ENCODE assay signal across 2 fruit fly cellular contexts in genomic region chr2L:3881164-3881563, dm6.
TF ChIP-seq lines count a peak whose summit lies in the region.

No protein-coding gene starts in this region.

TF ChIP-seq in whole organism, embryonic, 481 proteins besides CTCF, POLR2A, EP300 and RAD21 (continued from another document and continues in another):
- TF ChIP-seq Fer1 (GFP tag; optimal IDR thresholded peaks at IDR 0.05; lab: Kevin White, UChicago): no peak
- TF ChIP-seq sc (optimal IDR thresholded peaks at IDR 0.05; lab: Kevin White, UChicago): no peak
- no peak for TF ChIP-seq sc (GFP tag; optimal IDR thresholded peaks at IDR 0.05; lab: Kevin White, UChicago)
- TF ChIP-seq fd102C (GFP tag; optimal IDR thresholded peaks at IDR 0.05; lab: Kevin White, UChicago): no peak
- TF ChIP-seq bsh (GFP tag; optimal IDR thresholded peaks at IDR 0.05; lab: Kevin White, UChicago): peak in 1 of 2 experiments; percentile 3
- TF ChIP-seq toy (GFP tag; IDR thresholded peaks at IDR 0.05; lab: Robert Waterston, UW): no peak
- no peak for TF ChIP-seq CG1602 (GFP tag; optimal IDR thresholded peaks at IDR 0.05; lab: Kevin White, UChicago)
- no peak for TF ChIP-seq ewg (GFP tag; optimal IDR thresholded peaks at IDR 0.05; lab: Kevin White, UChicago)
- no peak for TF ChIP-seq z (GFP tag; IDR thresholded peaks at IDR 0.05; lab: Robert Waterston, UW)
- TF ChIP-seq Sry-β (GFP tag; optimal IDR thresholded peaks at IDR 0.05; lab: Kevin White, UChicago): no peak
- no peak for TF ChIP-seq CG15011 (GFP tag; optimal IDR thresholded peaks at IDR 0.05; lab: Kevin White, UChicago)
- peak; percentile 66 for TF ChIP-seq Sox102F (GFP tag; optimal IDR thresholded peaks at IDR 0.05; lab: Kevin White, UChicago)
- peak; percentile 21; the same call in 1 of the 2 replicates for TF ChIP-seq Xrp1 (GFP tag; IDR thresholded peaks at IDR 0.05; lab: Robert Waterston, UW)
- no peak for TF ChIP-seq Gug (GFP tag; IDR thresholded peaks at IDR 0.05; lab: Robert Waterston, UW)
- TF ChIP-seq crol (GFP tag; IDR thresholded peaks at IDR 0.05; lab: Robert Waterston, UW): no peak
- TF ChIP-seq CG12299 (tag; optimal IDR thresholded peaks at IDR 0.05; lab: Kevin White, UChicago): no peak
- no peak for TF ChIP-seq CG9727 (GFP tag; optimal IDR thresholded peaks at IDR 0.05; lab: Kevin White, UChicago)
- TF ChIP-seq CG17829 (tag; optimal IDR thresholded peaks at IDR 0.05; lab: Kevin White, UChicago): no peak
- no peak for TF ChIP-seq CG16779 (GFP tag; IDR thresholded peaks at IDR 0.05; lab: Robert Waterston, UW)
- no peak for TF ChIP-seq gcm (GFP tag; optimal IDR thresholded peaks at IDR 0.05; lab: Kevin White, UChicago)
- no peak for TF ChIP-seq CG2129 (GFP tag; IDR thresholded peaks at IDR 0.05; lab: Robert Waterston, UW; ENCODE audit: partially characterized antibody)
- TF ChIP-seq Hr78 (GFP tag; optimal IDR thresholded peaks at IDR 0.05; lab: Kevin White, UChicago): no peak
- TF ChIP-seq CG4617 (GFP tag; optimal IDR thresholded peaks at IDR 0.05; lab: Kevin White, UChicago; ENCODE audit: borderline replicate concordance): no peak
- no peak for TF ChIP-seq CG4282 (GFP tag; optimal IDR thresholded peaks at IDR 0.05; lab: Kevin White, UChicago)
- TF ChIP-seq CG4360 (GFP tag; IDR thresholded peaks at IDR 0.05; lab: Robert Waterston, UW): no peak
- TF ChIP-seq CG8089 (GFP tag; optimal IDR thresholded peaks at IDR 0.05; lab: Kevin White, UChicago): no peak
- no peak for TF ChIP-seq CG4424 (GFP tag; optimal IDR thresholded peaks at IDR 0.05; lab: Kevin White, UChicago)
- no peak for TF ChIP-seq Bgb (GFP tag; IDR thresholded peaks at IDR 0.05; lab: Robert Waterston, UW; ENCODE audit: partially characterized antibody)
- no peak for TF ChIP-seq fd3F (GFP tag; optimal IDR thresholded peaks at IDR 0.05; lab: Kevin White, UChicago)
- TF ChIP-seq ara (GFP tag; IDR thresholded peaks at IDR 0.05; lab: Robert Waterston, UW): peak; percentile 9; the same call in 1 of the 2 replicates
- no peak for TF ChIP-seq tio (GFP tag; optimal IDR thresholded peaks at IDR 0.05; lab: Kevin White, UChicago)
- no peak for TF ChIP-seq zen2 (GFP tag; IDR thresholded peaks at IDR 0.05; lab: Robert Waterston, UW; ENCODE audit: partially characterized antibody)
- TF ChIP-seq CG1233 (GFP tag; optimal IDR thresholded peaks at IDR 0.05; lab: Kevin White, UChicago): no peak
- TF ChIP-seq CG32767 (GFP tag; IDR thresholded peaks at IDR 0.05; lab: Robert Waterston, UW): no peak
- TF ChIP-seq HHEX (GFP tag; optimal IDR thresholded peaks at IDR 0.05; lab: Kevin White, UChicago): no peak
- TF ChIP-seq CG14014 (GFP tag; IDR thresholded peaks at IDR 0.05; lab: Robert Waterston, UW): no peak
- no peak for TF ChIP-seq CG9932 (GFP tag; IDR thresholded peaks at IDR 0.05; lab: Robert Waterston, UW)
- TF ChIP-seq disco-r (GFP tag; optimal IDR thresholded peaks at IDR 0.05; lab: Kevin White, UChicago): no peak
- TF ChIP-seq Stat92E (GFP tag; optimal IDR thresholded peaks at IDR 0.05; lab: Kevin White, UChicago): no peak
- no peak for TF ChIP-seq Jarid2 (GFP tag; optimal IDR thresholded peaks at IDR 0.05; lab: Kevin White, UChicago)
- TF ChIP-seq mld (GFP tag; IDR thresholded peaks at IDR 0.05; lab: Robert Waterston, UW; ENCODE audit: partially characterized antibody): no peak
- TF ChIP-seq twi (tag; optimal IDR thresholded peaks at IDR 0.05; lab: Kevin White, UChicago): no peak
- TF ChIP-seq Poxn (GFP tag; IDR thresholded peaks at IDR 0.05; lab: Robert Waterston, UW): no peak
- no peak for TF ChIP-seq CG10565 (GFP tag; optimal IDR thresholded peaks at IDR 0.05; lab: Kevin White, UChicago)
- no peak for TF ChIP-seq prd (optimal IDR thresholded peaks at IDR 0.05; lab: Kevin White, UChicago)
- no peak; the same call in 2 of the 3 replicates for TF ChIP-seq prd (GFP tag; IDR thresholded peaks at IDR 0.05; lab: Robert Waterston, UW)
- no peak for TF ChIP-seq gsb-n (tag; optimal IDR thresholded peaks at IDR 0.05; lab: Kevin White, UChicago)
- TF ChIP-seq Rfx (GFP tag; IDR thresholded peaks at IDR 0.05; lab: Robert Waterston, UW): no peak
- TF ChIP-seq C15 (GFP tag; IDR thresholded peaks at IDR 0.05; lab: Robert Waterston, UW): no peak
- TF ChIP-seq kah (GFP tag; optimal IDR thresholded peaks at IDR 0.05; lab: Kevin White, UChicago): no peak
- no peak for TF ChIP-seq zf30C (GFP tag; optimal IDR thresholded peaks at IDR 0.05; lab: Kevin White, UChicago)
- TF ChIP-seq salm (tag; optimal IDR thresholded peaks at IDR 0.05; lab: Kevin White, UChicago): no peak
- no peak for TF ChIP-seq slp2 (GFP tag; optimal IDR thresholded peaks at IDR 0.05; lab: Kevin White, UChicago)
- no peak for TF ChIP-seq CG16813 (GFP tag; IDR thresholded peaks at IDR 0.05; lab: Robert Waterston, UW; ENCODE audit: partially characterized antibody)
- no peak for TF ChIP-seq nerfin-2 (GFP tag; IDR thresholded peaks at IDR 0.05; lab: Robert Waterston, UW; ENCODE audit: partially characterized antibody)
- TF ChIP-seq Rx (GFP tag; IDR thresholded peaks at IDR 0.05; lab: Robert Waterston, UW): 0 out of 2 replicates have a peak, but pooled peaks have one; percentile 7
- no peak for TF ChIP-seq fd64A (GFP tag; optimal IDR thresholded peaks at IDR 0.05; lab: Kevin White, UChicago)
- no peak for TF ChIP-seq dm (GFP tag; optimal IDR thresholded peaks at IDR 0.05; lab: Kevin White, UChicago)
- TF ChIP-seq Ptx1 (GFP tag; IDR thresholded peaks at IDR 0.05; lab: Robert Waterston, UW): peak; percentile 39; the same call in 1 of the 2 replicates
- TF ChIP-seq NFAT (GFP tag; IDR thresholded peaks at IDR 0.05; lab: Robert Waterston, UW): no peak
- TF ChIP-seq CG10979 (tag; optimal IDR thresholded peaks at IDR 0.05; lab: Kevin White, UChicago): no peak
- TF ChIP-seq Sin3A (optimal IDR thresholded peaks at IDR 0.05; lab: Kevin White, UChicago): no peak
- TF ChIP-seq D19B (GFP tag; optimal IDR thresholded peaks at IDR 0.05; lab: Kevin White, UChicago): no peak
- TF ChIP-seq pita (GFP tag; optimal IDR thresholded peaks at IDR 0.05; lab: Kevin White, UChicago): no peak
- TF ChIP-seq wdn (GFP tag; IDR thresholded peaks at IDR 0.05; lab: Robert Waterston, UW): no peak
- no peak for TF ChIP-seq CG30020 (tag; optimal IDR thresholded peaks at IDR 0.05; lab: Kevin White, UChicago)
- no peak for TF ChIP-seq ab (GFP tag; optimal IDR thresholded peaks at IDR 0.05; lab: Kevin White, UChicago)
- TF ChIP-seq CG14860 (GFP tag; IDR thresholded peaks at IDR 0.05; lab: Robert Waterston, UW; ENCODE audit: partially characterized antibody): no peak

TF ChIP-seq in whole organism, prepupa, 60 proteins besides CTCF, POLR2A, EP300 and RAD21 (continued from another document):
- no peak for TF ChIP-seq Blimp-1 (GFP tag; optimal IDR thresholded peaks at IDR 0.05; lab: Kevin White, UChicago)
- TF ChIP-seq CG8632 (GFP tag; optimal IDR thresholded peaks at IDR 0.05; lab: Kevin White, UChicago): no peak
- no peak for TF ChIP-seq Eip93F (GFP tag; optimal IDR thresholded peaks at IDR 0.05; lab: Kevin White, UChicago)
- TF ChIP-seq Hr4 (GFP tag; optimal IDR thresholded peaks at IDR 0.05; lab: Kevin White, UChicago): peak; percentile 80
- no peak for TF ChIP-seq CG11762 (GFP tag; optimal IDR thresholded peaks at IDR 0.05; lab: Kevin White, UChicago; ENCODE audit: insufficient read depth)
- no peak for TF ChIP-seq Hr38 (GFP tag; optimal IDR thresholded peaks at IDR 0.05; lab: Kevin White, UChicago)
- TF ChIP-seq CG8119 (GFP tag; IDR thresholded peaks at IDR 0.05; lab: Robert Waterston, UW): peak; percentile 90
- TF ChIP-seq CG34406 (GFP tag; optimal IDR thresholded peaks at IDR 0.05; lab: Kevin White, UChicago): no peak
- no peak for TF ChIP-seq dsx (GFP tag; optimal IDR thresholded peaks at IDR 0.05; lab: Kevin White, UChicago; ENCODE audit: poor library complexity, severe bottlenecking)
- TF ChIP-seq eg (GFP tag; IDR thresholded peaks at IDR 0.05; lab: Robert Waterston, UW): peak; percentile 77
- TF ChIP-seq CG6854 (GFP tag; optimal IDR thresholded peaks at IDR 0.05; lab: Kevin White, UChicago): no peak
- TF ChIP-seq Lpt (GFP tag; optimal IDR thresholded peaks at IDR 0.05; lab: Kevin White, UChicago): peak; percentile 36
- peak; percentile 40 for TF ChIP-seq CG3919 (GFP tag; optimal IDR thresholded peaks at IDR 0.05; lab: Kevin White, UChicago)
- peak; percentile 83 for TF ChIP-seq CG32006 (GFP tag; optimal IDR thresholded peaks at IDR 0.05; lab: Kevin White, UChicago)
- TF ChIP-seq spab (GFP tag; optimal IDR thresholded peaks at IDR 0.05; lab: Kevin White, UChicago): no peak
- peak; percentile 64 for TF ChIP-seq Eip78C (GFP tag; lab: Kevin White, UChicago)
- TF ChIP-seq Smox (GFP tag; optimal IDR thresholded peaks at IDR 0.05; lab: Kevin White, UChicago): peak; percentile 34
- TF ChIP-seq fd85E (GFP tag; optimal IDR thresholded peaks at IDR 0.05; lab: Kevin White, UChicago): no peak
- TF ChIP-seq CG6808 (GFP tag; optimal IDR thresholded peaks at IDR 0.05; lab: Kevin White, UChicago): no peak
- TF ChIP-seq pdm3 (GFP tag; optimal IDR thresholded peaks at IDR 0.05; lab: Kevin White, UChicago): peak; percentile 67
- TF ChIP-seq ss (GFP tag; optimal IDR thresholded peaks at IDR 0.05; lab: Kevin White, UChicago): no peak
- TF ChIP-seq salr (GFP tag; optimal IDR thresholded peaks at IDR 0.05; lab: Kevin White, UChicago): peak in 1 of 2 experiments; percentile 41
- peak; percentile 81 for TF ChIP-seq CG15336 (GFP tag; IDR thresholded peaks at IDR 0.05; lab: Robert Waterston, UW)
- TF ChIP-seq CG11902 (GFP tag; optimal IDR thresholded peaks at IDR 0.05; lab: Kevin White, UChicago): no peak
- peak; percentile 48 for TF ChIP-seq Sox14 (GFP tag; optimal IDR thresholded peaks at IDR 0.05; lab: Kevin White, UChicago)
- peak; percentile 50 for TF ChIP-seq svp (GFP tag; lab: Kevin White, UChicago)
- peak; percentile 62 for TF ChIP-seq Gug (GFP tag; IDR thresholded peaks at IDR 0.05; lab: Robert Waterston, UW)
- TF ChIP-seq CG11294 (GFP tag; IDR thresholded peaks at IDR 0.05; lab: Robert Waterston, UW): peak; percentile 52; the same call in 1 of the 2 replicates
- TF ChIP-seq CG16779 (tag; optimal IDR thresholded peaks at IDR 0.05; lab: Kevin White, UChicago): no peak
- TF ChIP-seq CG10669 (GFP tag; optimal IDR thresholded peaks at IDR 0.05; lab: Kevin White, UChicago): peak; percentile 6
- TF ChIP-seq OdsH (GFP tag; optimal IDR thresholded peaks at IDR 0.05; lab: Kevin White, UChicago): peak; percentile 71
- TF ChIP-seq CG3032 (tag; optimal IDR thresholded peaks at IDR 0.05; lab: Kevin White, UChicago): no peak
- TF ChIP-seq CG9139 (GFP tag; optimal IDR thresholded peaks at IDR 0.05; lab: Kevin White, UChicago): no peak
- TF ChIP-seq fkh (GFP tag; optimal IDR thresholded peaks at IDR 0.05; lab: Kevin White, UChicago): no peak
- peak; percentile 52 for TF ChIP-seq acj6 (GFP tag; optimal IDR thresholded peaks at IDR 0.05; lab: Kevin White, UChicago)
- TF ChIP-seq CG1621 (tag; optimal IDR thresholded peaks at IDR 0.05; lab: Kevin White, UChicago): no peak
TF ChIP-seq in whole organism, prepupa: peak in this region for 33.
